Fruit fly (Drosophila melanogaster) whole organism, pupa: ENCODE data around the gene slp2.

Experiments used
- CG10348 ChIP-seq: fragments of 200-800 bp; sonication (Bioruptor generic); IDR thresholded peaks from 2 replicates; pipeline ENCODE4 v1.3.6; 2022; ENCODE audit warnings: missing biosample characterization, missing genetic modification characterization
- CG12605 ChIP-seq: fragments of 200-800 bp; sonication (Bioruptor generic); IDR thresholded peaks from 2 replicates; pipeline ENCODE4 v1.3.6; 2022; ENCODE audit warnings: missing biosample characterization, missing genetic modification characterization
- CG13204 ChIP-seq: fragments of 200-800 bp; sonication (Bioruptor generic); optimal IDR thresholded peaks from 2 replicates; lab custom pipeline; 2018; ENCODE audit warnings: missing biosample characterization, mild to moderate bottlenecking, missing genetic modification characterization, moderate library complexity
- CG14655 ChIP-seq: fragments of 200-800 bp; sonication (Bioruptor generic); optimal IDR thresholded peaks from 3 replicates; lab custom pipeline; 2017; ENCODE audit warnings: mild to moderate bottlenecking, missing biosample characterization, missing genetic modification reagents, missing genetic modification characterization
- CG15710 ChIP-seq: fragments of 200-800 bp; sonication (Bioruptor generic); optimal IDR thresholded peaks from 2 replicates; lab custom pipeline; 2018; ENCODE audit warnings: missing biosample characterization, mild to moderate bottlenecking, missing genetic modification characterization, moderate library complexity
- CG17806 ChIP-seq: fragments of 200-800 bp; sonication (Bioruptor generic); optimal IDR thresholded peaks from 2 replicates; lab custom pipeline; 2018; ENCODE audit warnings: missing biosample characterization, mild to moderate bottlenecking, missing genetic modification characterization, moderate library complexity
- CG32121 ChIP-seq: fragments of 200-800 bp; sonication (Bioruptor generic); IDR thresholded peaks from 2 replicates; pipeline ENCODE4 v1.3.6; 2022; ENCODE audit warnings: missing biosample characterization, missing genetic modification characterization
- CG34367 ChIP-seq: fragments of 200-800 bp; sonication (Bioruptor generic); optimal IDR thresholded peaks from 2 replicates; lab custom pipeline; 2018; ENCODE audit warnings: missing biosample characterization, mild to moderate bottlenecking, missing genetic modification characterization
- CG4496 ChIP-seq: fragments of 200-800 bp; sonication (Bioruptor generic); IDR thresholded peaks from 3 replicates; pipeline ENCODE4 v1.3.6; 2022; ENCODE audit warnings: missing biosample characterization, missing genetic modification characterization
- CG8159 ChIP-seq: fragments of 200-800 bp; sonication (Bioruptor generic); optimal IDR thresholded peaks from 3 replicates; lab custom pipeline; 2018; ENCODE audit warnings: missing biosample characterization, mild to moderate bottlenecking, missing genetic modification characterization, moderate library complexity
- CG8301 ChIP-seq: fragments of 200-800 bp; sonication (Bioruptor generic); optimal IDR thresholded peaks from 2 replicates; lab custom pipeline; 2018; ENCODE audit warnings: missing biosample characterization, mild to moderate bottlenecking, missing genetic modification characterization
- CG9948 ChIP-seq: fragments of 200-800 bp; sonication (Bioruptor generic); optimal IDR thresholded peaks from 2 replicates; lab custom pipeline; 2018; ENCODE audit warnings: missing biosample characterization, mild to moderate bottlenecking, missing genetic modification characterization, moderate library complexity
- D1 ChIP-seq: fragments of 200-800 bp; sonication (Bioruptor generic); optimal IDR thresholded peaks from 2 replicates; lab custom pipeline; 2018; ENCODE audit warnings: missing biosample characterization, mild to moderate bottlenecking, missing genetic modification characterization, moderate library complexity
- EcR ChIP-seq: fragments of 200-800 bp; sonication (Bioruptor generic); optimal IDR thresholded peaks from 3 replicates; lab custom pipeline; 2019; ENCODE audit warnings: missing biosample characterization, missing genetic modification characterization, mild to moderate bottlenecking, moderate library complexity, missing genetic modification reagents
- Ets98B ChIP-seq: fragments of 200-800 bp; sonication (Bioruptor generic); IDR thresholded peaks from 2 replicates; pipeline ENCODE4 v1.3.6; 2022; ENCODE audit warnings: missing biosample characterization, missing genetic modification characterization
- Pif1A ChIP-seq: fragments of 200-800 bp; sonication (Bioruptor generic); optimal IDR thresholded peaks from 3 replicates; lab custom pipeline; 2016; ENCODE audit warnings: missing biosample characterization, missing genetic modification characterization
- Pif1B ChIP-seq: fragments of 200-800 bp; sonication (Bioruptor generic); optimal IDR thresholded peaks from 3 replicates; lab custom pipeline; 2016; ENCODE audit warnings: missing biosample characterization, missing genetic modification characterization
- Snoo ChIP-seq: fragments of 200-800 bp; sonication (Bioruptor generic); optimal IDR thresholded peaks from 3 replicates; lab custom pipeline; 2017; ENCODE audit warnings: missing biosample characterization, mild to moderate bottlenecking, missing genetic modification characterization, inconsistent platforms
- fd96Ca ChIP-seq: fragments of 200-800 bp; sonication (Bioruptor generic); IDR thresholded peaks from 3 replicates; pipeline ENCODE4 v1.3.6; 2022; ENCODE audit warnings: missing biosample characterization, missing genetic modification characterization
- gl ChIP-seq: fragments of 200-800 bp; sonication (Bioruptor generic); optimal IDR thresholded peaks from 2 replicates; lab custom pipeline; 2018; ENCODE audit warnings: missing biosample characterization, mild to moderate bottlenecking, missing genetic modification characterization
- rn ChIP-seq: fragments of 200-800 bp; sonication (Bioruptor generic); IDR thresholded peaks from 2 replicates; pipeline ENCODE4 v1.3.6; 2022; ENCODE audit warnings: missing biosample characterization, missing genetic modification characterization

The slp2 gene

DNA sequence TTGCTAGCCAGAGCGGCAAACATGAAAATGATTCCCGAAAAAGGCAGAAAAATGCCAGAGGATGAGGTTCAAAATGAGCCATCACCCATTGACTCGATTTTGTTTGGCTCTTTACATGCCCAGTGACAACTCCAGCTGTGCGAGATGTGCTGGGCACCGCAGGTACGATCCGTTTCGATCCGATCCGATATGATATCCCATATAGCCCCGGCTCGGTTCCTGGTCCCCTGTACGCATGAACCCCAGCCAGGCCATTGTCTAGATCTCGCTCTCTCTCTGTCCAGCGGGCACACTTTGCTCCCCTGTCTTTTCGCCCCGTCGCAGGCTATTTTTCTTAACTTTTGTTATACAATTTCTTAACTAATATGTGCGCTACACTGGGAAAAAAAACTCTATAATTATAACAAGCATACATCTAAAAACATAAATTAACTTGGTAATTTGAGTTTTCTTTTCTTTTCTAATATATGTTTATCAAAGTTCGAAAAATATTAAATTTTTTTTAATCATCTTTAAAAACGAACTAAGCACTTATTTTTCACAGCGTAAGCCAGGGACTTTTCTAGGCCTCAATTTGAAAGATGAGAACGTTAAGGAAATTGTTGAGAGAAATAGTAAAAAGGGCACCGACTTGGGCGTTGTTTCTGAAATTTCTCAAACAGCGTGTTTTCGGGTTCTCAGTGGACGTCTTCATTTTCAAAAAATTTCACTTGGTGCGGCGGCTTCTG lies 9.1 kb upstream of the slp2 start:
- TF ChIP-seq CG13204 (GFP tag; lab: Kevin White, UChicago), result no peak
- TF ChIP-seq CG8159 (tag; lab: Kevin White, UChicago), result no peak

DNA sequence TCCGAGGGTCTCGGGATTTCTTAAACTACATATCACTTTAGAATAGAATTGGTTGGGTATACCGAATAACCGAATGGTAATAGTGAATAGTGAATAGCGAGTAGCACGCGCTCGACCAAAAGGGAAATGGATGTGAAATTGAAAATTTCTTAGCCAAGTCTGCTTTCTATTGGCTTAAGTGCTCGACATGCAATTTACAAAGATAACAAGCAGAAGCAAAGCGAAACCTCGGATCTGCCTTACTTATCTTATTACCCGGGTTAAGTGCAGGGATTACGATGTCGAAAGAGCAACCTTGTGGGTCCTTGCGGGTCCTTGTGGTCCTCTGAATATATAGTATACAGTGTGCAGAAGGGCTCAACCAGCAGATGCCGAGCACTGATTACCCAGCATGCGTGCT lies 7.4 kb upstream of the slp2 start:
- TF ChIP-seq CG32121 (GFP tag; lab: Robert Waterston, UW) (no peak), CG34367 (tag; lab: Kevin White, UChicago) (no peak)

DNA sequence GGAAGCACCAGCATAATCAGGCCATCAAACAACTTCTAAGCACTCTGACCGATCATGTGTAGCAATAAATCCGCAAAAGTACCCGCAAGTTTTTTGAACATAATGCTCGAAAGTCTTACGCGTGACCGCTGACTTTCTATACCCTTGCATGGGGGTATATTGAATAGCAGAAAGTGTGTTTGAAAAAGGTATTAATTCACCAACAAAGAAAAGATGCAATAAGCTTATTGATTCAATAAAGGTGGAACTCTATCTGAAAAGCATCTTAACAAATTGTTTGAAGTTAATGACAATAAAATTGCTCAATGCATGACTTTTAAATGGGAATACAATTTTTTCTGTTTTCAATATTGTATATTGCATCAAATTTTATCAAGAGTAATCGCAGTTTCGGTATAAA lies 4.9 kb upstream of the slp2 start:
- TF ChIP-seq rn (GFP tag; lab: Robert Waterston, UW) (no peak), gl (tag; lab: Kevin White, UChicago) (no peak), CG34367 (tag; lab: Kevin White, UChicago) (no peak), CG4496 (GFP tag; lab: Robert Waterston, UW) (no peak), D1 (tag; lab: Kevin White, UChicago) (no peak), EcR (GFP tag; lab: Kevin White, UChicago) (no peak), CG13204 (GFP tag; lab: Kevin White, UChicago) (no peak), CG8301 (no peak), Pif1A (GFP tag; lab: Kevin White, UChicago) (no peak), CG32121 (GFP tag; lab: Robert Waterston, UW) (no peak), Pif1B (no peak), CG14655 (GFP tag; lab: Kevin White, UChicago) (no peak), CG9948 (no peak)

DNA sequence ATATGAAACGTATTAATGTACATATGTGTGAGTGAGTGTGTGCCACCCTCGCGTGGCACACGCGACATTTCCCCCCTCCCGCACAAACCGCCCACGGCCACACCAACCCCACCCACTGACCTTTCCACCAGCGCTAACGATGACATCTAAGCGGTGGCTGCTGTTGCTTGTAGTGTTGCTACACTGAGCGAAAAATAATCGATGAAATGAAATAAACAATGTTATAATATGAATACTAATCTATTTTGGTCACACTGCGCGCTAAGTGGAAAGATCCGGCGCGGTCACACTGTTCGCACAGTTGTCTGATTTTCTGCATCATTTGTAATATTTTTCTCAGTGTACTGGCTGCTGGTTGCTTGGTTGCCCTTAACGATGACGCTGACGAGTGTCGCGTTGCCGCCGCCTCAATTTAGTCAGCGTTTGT lies 4.4 kb upstream of the slp2 start:
- TF ChIP-seq Ets98B (GFP tag; lab: Robert Waterston, UW), result peak; percentile 47
- TF ChIP-seq CG9948, result peak; percentile 46
- no peak for TF ChIP-seq D1 (tag; lab: Kevin White, UChicago)
- TF ChIP-seq Pif1A (GFP tag; lab: Kevin White, UChicago), result peak; percentile 55
- TF ChIP-seq CG10348 (GFP tag; lab: Robert Waterston, UW), result no peak
- peak; percentile 68 for TF ChIP-seq CG34367 (tag; lab: Kevin White, UChicago)
- TF ChIP-seq CG32121 (GFP tag; lab: Robert Waterston, UW), result no peak
- TF ChIP-seq CG12605 (GFP tag; lab: Robert Waterston, UW), result 0 out of 2 replicates have a peak, but pooled peaks have one; percentile 10
- TF ChIP-seq CG13204 (GFP tag; lab: Kevin White, UChicago), result peak; percentile 8
- peak; percentile 61 for TF ChIP-seq CG17806 (tag; lab: Kevin White, UChicago)
- peak; percentile 1 for TF ChIP-seq gl (tag; lab: Kevin White, UChicago)
- TF ChIP-seq Snoo (tag; lab: Kevin White, UChicago), result peak; percentile 45
- peak; percentile 50 for TF ChIP-seq Pif1B
- TF ChIP-seq CG8301, result peak; percentile 47
- peak; percentile 66 for TF ChIP-seq CG8159 (tag; lab: Kevin White, UChicago)
- peak; percentile 60 for TF ChIP-seq CG14655 (GFP tag; lab: Kevin White, UChicago)
- no peak for TF ChIP-seq EcR (GFP tag; lab: Kevin White, UChicago)
- TF ChIP-seq rn (GFP tag; lab: Robert Waterston, UW), result 0 out of 2 replicates have a peak, but pooled peaks have one; percentile 29
- no peak for TF ChIP-seq CG4496 (GFP tag; lab: Robert Waterston, UW)
- peak; percentile 70 for TF ChIP-seq fd96Ca (GFP tag; lab: Robert Waterston, UW)
- peak; percentile 63 for TF ChIP-seq CG15710 (tag; lab: Kevin White, UChicago)

DNA sequence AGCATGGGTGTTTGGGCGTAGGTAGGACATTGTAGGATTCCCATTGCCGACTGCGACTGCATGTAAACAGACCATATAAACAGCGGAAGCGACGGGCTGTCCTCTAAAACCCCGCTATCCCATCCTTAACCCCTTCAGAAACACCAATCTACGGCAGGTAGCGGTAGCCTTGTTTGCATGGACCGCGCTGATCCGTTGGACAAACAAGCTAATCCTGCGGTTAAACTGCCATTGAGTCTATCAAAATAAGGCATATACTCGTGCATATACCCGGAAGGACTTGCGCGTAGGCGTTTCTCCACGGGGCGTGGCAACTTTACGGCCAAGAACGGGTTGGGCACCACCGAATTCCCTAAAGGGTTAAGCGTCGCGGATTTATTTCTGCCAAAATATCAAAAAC lies 2.7 kb upstream of the slp2 start:
- TF ChIP-seq CG4496 (GFP tag; lab: Robert Waterston, UW), result no peak
- TF ChIP-seq CG12605 (GFP tag; lab: Robert Waterston, UW), result no peak
- TF ChIP-seq Ets98B (GFP tag; lab: Robert Waterston, UW), result no peak
- no peak for TF ChIP-seq rn (GFP tag; lab: Robert Waterston, UW)
- TF ChIP-seq CG15710 (tag; lab: Kevin White, UChicago), result no peak
- no peak for TF ChIP-seq CG10348 (GFP tag; lab: Robert Waterston, UW)
- no peak for TF ChIP-seq CG34367 (tag; lab: Kevin White, UChicago)

DNA sequence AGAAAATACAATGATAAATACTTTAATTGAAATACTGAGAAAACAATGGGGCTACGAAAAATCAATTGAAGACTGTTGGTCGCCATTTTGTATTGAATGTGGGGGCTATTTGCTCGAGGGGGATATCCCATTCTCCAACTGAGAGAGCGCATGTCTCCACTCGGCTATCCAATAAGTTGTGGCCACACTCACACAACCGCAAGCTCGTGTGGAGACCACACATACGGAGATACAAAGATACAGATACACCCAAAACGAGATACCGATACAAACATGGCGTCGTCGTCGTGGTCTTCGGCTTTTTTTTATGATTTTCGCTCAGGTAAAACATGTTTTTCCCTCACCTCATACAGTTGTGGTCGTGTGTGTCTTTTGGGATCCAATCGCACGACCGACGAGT lies 1.4 kb upstream of the slp2 start:
- TF ChIP-seq CG13204 (GFP tag; lab: Kevin White, UChicago) (no peak), CG34367 (tag; lab: Kevin White, UChicago) (no peak), CG32121 (GFP tag; lab: Robert Waterston, UW) (no peak), Ets98B (GFP tag; lab: Robert Waterston, UW) (peak; percentile 15; the same call in 1 of the 2 replicates), CG9948 (no peak), Snoo (tag; lab: Kevin White, UChicago) (no peak), D1 (tag; lab: Kevin White, UChicago) (no peak), CG4496 (GFP tag; lab: Robert Waterston, UW) (no peak), CG10348 (GFP tag; lab: Robert Waterston, UW) (no peak), fd96Ca (GFP tag; lab: Robert Waterston, UW) (0 out of 3 replicates have a peak, but pooled peaks have one; percentile 27)
